Fruit fly (Drosophila melanogaster) whole organism, pupa: ENCODE results near the gene L2HGDH.

Experiments used
- CG12605 ChIP-seq: fragments of 200-800 bp; sonication (Bioruptor generic); IDR thresholded peaks from 2 replicates; pipeline ENCODE4 v1.3.6; 2022; ENCODE audit warnings: missing biosample characterization, missing genetic modification characterization
- CG14655 ChIP-seq: fragments of 200-800 bp; sonication (Bioruptor generic); optimal IDR thresholded peaks from 3 replicates; lab custom pipeline; 2017; ENCODE audit warnings: mild to moderate bottlenecking, missing biosample characterization, missing genetic modification reagents, missing genetic modification characterization
- CG17806 ChIP-seq: fragments of 200-800 bp; sonication (Bioruptor generic); optimal IDR thresholded peaks from 2 replicates; lab custom pipeline; 2018; ENCODE audit warnings: missing biosample characterization, mild to moderate bottlenecking, missing genetic modification characterization, moderate library complexity
- CG32121 ChIP-seq: fragments of 200-800 bp; sonication (Bioruptor generic); IDR thresholded peaks from 2 replicates; pipeline ENCODE4 v1.3.6; 2022; ENCODE audit warnings: missing biosample characterization, missing genetic modification characterization
- Pif1A ChIP-seq: fragments of 200-800 bp; sonication (Bioruptor generic); optimal IDR thresholded peaks from 3 replicates; lab custom pipeline; 2016; ENCODE audit warnings: missing biosample characterization, missing genetic modification characterization
- gl ChIP-seq: fragments of 200-800 bp; sonication (Bioruptor generic); optimal IDR thresholded peaks from 2 replicates; lab custom pipeline; 2018; ENCODE audit warnings: missing biosample characterization, mild to moderate bottlenecking, missing genetic modification characterization
- rn ChIP-seq: fragments of 200-800 bp; sonication (Bioruptor generic); IDR thresholded peaks from 2 replicates; pipeline ENCODE4 v1.3.6; 2022; ENCODE audit warnings: missing biosample characterization, missing genetic modification characterization

DNA sequence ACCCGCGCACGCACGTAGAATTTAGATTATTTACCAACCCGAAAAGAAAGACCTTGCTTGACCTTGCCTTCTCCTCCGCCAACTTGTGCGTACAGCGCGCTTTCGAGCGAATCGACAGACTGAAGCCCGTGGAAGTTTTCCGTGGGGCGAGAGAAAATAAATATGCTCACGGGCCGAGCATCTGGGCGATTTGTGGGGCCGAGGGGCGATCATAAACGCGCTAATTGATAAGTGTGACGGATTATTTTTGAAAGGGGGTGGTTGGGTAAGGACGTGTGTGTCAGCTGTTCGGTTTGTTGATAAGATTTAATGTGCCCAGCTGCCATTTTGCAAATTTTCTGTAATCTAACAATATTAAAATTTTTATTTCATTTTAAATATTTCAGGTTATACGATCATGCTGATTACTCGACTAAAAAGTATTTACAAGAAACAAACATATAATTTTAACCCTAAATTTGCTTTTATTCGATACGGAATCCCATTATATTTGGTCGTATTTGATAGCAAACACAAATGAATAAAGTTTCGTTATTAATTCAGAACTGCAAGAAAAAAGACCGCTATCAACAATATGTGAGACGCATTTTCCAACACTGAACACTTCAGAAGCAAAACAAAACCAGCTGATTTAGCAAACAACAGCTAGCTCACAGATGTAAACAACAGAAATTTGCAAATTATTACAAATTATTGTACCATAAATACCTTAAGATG lies at the start of gene L2HGDH, which contains the start of gene CG10431:
- TF ChIP-seq Pif1A (GFP tag; lab: Kevin White, UChicago) = no peak
- no peak for TF ChIP-seq rn (GFP tag; lab: Robert Waterston, UW)
- peak; percentile 50 for TF ChIP-seq CG17806 (tag; lab: Kevin White, UChicago)
- no peak for TF ChIP-seq CG12605 (GFP tag; lab: Robert Waterston, UW)
- TF ChIP-seq gl (tag; lab: Kevin White, UChicago) = no peak
- no peak for TF ChIP-seq CG32121 (GFP tag; lab: Robert Waterston, UW)
- TF ChIP-seq CG14655 (GFP tag; lab: Kevin White, UChicago) = no peak
